Fruit fly (Drosophila melanogaster): ENCODE data around the gene CG15535.

- no peak for TF ChIP-seq CTCF (optimal IDR thresholded peaks at IDR 0.05)
- no peak for TF ChIP-seq CG8478 (optimal IDR thresholded peaks at IDR 0.05)
Observed at dm6 chr3R:30453236-30453635, 29.5 kb upstream of the CG15535 start.

Data from S2 (cell line).